Worm (Caenorhabditis elegans) whole organism, L1 larva: ENCODE measurements around the gene ttr-44.

Experiments used
- C34B4.2 ChIP-seq: sonication (generic microtip); optimal IDR thresholded peaks from 2 replicates; lab custom pipeline; 2017; ENCODE audit warnings: mild to moderate bottlenecking, missing genetic modification characterization, missing compliant biosample characterization
- aha-1 ChIP-seq: fragments of 150-350 bp; optimal IDR thresholded peaks from 2 replicates; lab custom pipeline; 2014; ENCODE audit warnings: missing biosample characterization, missing genetic modification characterization
- alr-1 ChIP-seq: fragments of 200-800 bp; sonication (Bioruptor generic); optimal IDR thresholded peaks from 2 replicates; lab custom pipeline; 2018; ENCODE audit warnings: borderline replicate concordance, mild to moderate bottlenecking, missing genetic modification characterization, missing compliant biosample characterization
- ama-1 ChIP-seq: fragments of 150-350 bp; optimal IDR thresholded peaks from 2 replicates; lab custom pipeline; 2014
- ceh-82 ChIP-seq, 3 experiments: fragments of 150-350 bp in 1 of 3; sonication (generic microtip) in 2 of 3; optimal IDR thresholded peaks; 2 replicates each; lab custom pipeline; 2014 to 2017; ENCODE audit warnings: missing biosample characterization in 3 of 3, missing genetic modification characterization in 3 of 3
- efl-3 ChIP-seq: fragments of 200-800 bp; sonication (Bioruptor generic); optimal IDR thresholded peaks from 2 replicates; lab custom pipeline; 2018; ENCODE audit warnings: mild to moderate bottlenecking, missing genetic modification characterization, missing compliant biosample characterization
- egl-13 ChIP-seq: sonication (generic microtip); optimal IDR thresholded peaks from 2 replicates; lab custom pipeline; 2016; ENCODE audit warnings: missing genotype, missing genetic modification reagents, missing genetic modification characterization, missing compliant biosample characterization
- elt-2 ChIP-seq: sonication (generic microtip); optimal IDR thresholded peaks from 2 replicates; lab custom pipeline; 2016; ENCODE audit warnings: missing genetic modification characterization, mild to moderate bottlenecking, inconsistent platforms, missing compliant biosample characterization, missing genetic modification reagents
- elt-3 ChIP-seq, 6 experiments: fragments of 150-350 bp in 1 of 6; sonication (generic microtip); optimal IDR thresholded peaks; 2 replicates each; lab custom pipeline; 2017 to 2018; ENCODE audit warnings: missing biosample characterization in 6 of 6, missing genetic modification characterization in 6 of 6, inconsistent platforms in 1 of 6
- fkh-10 ChIP-seq: sonication (generic microtip); optimal IDR thresholded peaks from 2 replicates; lab custom pipeline; 2017; ENCODE audit warnings: missing biosample characterization, missing genetic modification reagents, missing genetic modification characterization
- irx-1 ChIP-seq: sonication (generic microtip); optimal IDR thresholded peaks from 2 replicates; lab custom pipeline; 2016; ENCODE audit warnings: missing genetic modification characterization, missing compliant biosample characterization
- isw-1 ChIP-seq: fragments of 200-800 bp; sonication (Bioruptor generic); IDR thresholded peaks from 2 replicates; pipeline ENCODE4 v1.3.6; 2022; ENCODE audit warnings: missing genetic modification characterization, missing compliant biosample characterization
- lin-13 ChIP-seq: fragments of 150-350 bp; optimal IDR thresholded peaks from 2 replicates; lab custom pipeline; 2014; ENCODE audit warnings: missing biosample characterization, missing genetic modification reagents, missing genetic modification characterization
- lin-35 ChIP-seq, 2 experiments: fragments of 150-350 bp; optimal IDR thresholded peaks; 2 replicates each; lab custom pipeline; 2014; ENCODE audit warnings: missing biosample characterization in 2 of 2, missing genetic modification characterization in 2 of 2, missing genetic modification reagents in 2 of 2
- lin-39 ChIP-seq: fragments of 150-350 bp; optimal IDR thresholded peaks from 2 replicates; lab custom pipeline; 2014; ENCODE audit warnings: missing biosample characterization, missing genetic modification reagents, missing genetic modification characterization
- lsy-2 ChIP-seq, 2 experiments: fragments of 150-350 bp; optimal IDR thresholded peaks; 2 replicates each; lab custom pipeline; 2014; ENCODE audit warnings: missing biosample characterization in 2 of 2, missing genetic modification characterization in 2 of 2
- mab-9 ChIP-seq: fragments of 200-800 bp; sonication (Bioruptor generic); IDR thresholded peaks from 2 replicates; pipeline ENCODE4 v1.3.6; 2022; ENCODE audit warnings: missing genetic modification reagents, missing genetic modification characterization, missing compliant biosample characterization
- mep-1 ChIP-seq: fragments of 150-350 bp; optimal IDR thresholded peaks from 2 replicates; lab custom pipeline; 2014; ENCODE audit warnings: missing biosample characterization, missing genetic modification characterization
- nhr-12 ChIP-seq: sonication (generic microtip); optimal IDR thresholded peaks from 2 replicates; lab custom pipeline; 2017; ENCODE audit warnings: missing biosample characterization, missing genetic modification characterization
- nhr-19 ChIP-seq: fragments of 200-800 bp; sonication (Bioruptor generic); conservative IDR thresholded peaks from 2 replicates; pipeline ENCODE4 v1.3.6; 2022; ENCODE audit warnings: missing genetic modification characterization, missing compliant biosample characterization
- nhr-20 ChIP-seq: sonication (generic microtip); optimal IDR thresholded peaks from 2 replicates; lab custom pipeline; 2016; ENCODE audit warnings: mild to moderate bottlenecking, missing genetic modification characterization, missing compliant biosample characterization
- nhr-237 ChIP-seq: fragments of 150-350 bp; optimal IDR thresholded peaks from 2 replicates; lab custom pipeline; 2014; ENCODE audit warnings: missing biosample characterization, missing genetic modification characterization
- nhr-28 ChIP-seq: fragments of 150-350 bp; optimal IDR thresholded peaks from 2 replicates; lab custom pipeline; 2014; ENCODE audit warnings: missing biosample characterization, missing genetic modification characterization
- nhr-47 ChIP-seq: sonication (generic microtip); optimal IDR thresholded peaks from 2 replicates; lab custom pipeline; 2016; ENCODE audit warnings: mild to moderate bottlenecking, missing genetic modification characterization, moderate library complexity, missing compliant biosample characterization
- nhr-76 ChIP-seq: sonication (generic microtip); optimal IDR thresholded peaks from 2 replicates; lab custom pipeline; 2017; ENCODE audit warnings: missing biosample characterization, missing genetic modification characterization
- nhr-77 ChIP-seq: fragments of 150-350 bp; optimal IDR thresholded peaks from 2 replicates; lab custom pipeline; 2014; ENCODE audit warnings: missing biosample characterization, missing genetic modification characterization
- nhr-90 ChIP-seq: sonication (generic microtip); optimal IDR thresholded peaks from 2 replicates; lab custom pipeline; 2016; ENCODE audit warnings: mild to moderate bottlenecking, missing genetic modification characterization, missing compliant biosample characterization; ENCODE audit not compliant: poor library complexity
- pax-3 ChIP-seq: fragments of 200-800 bp; sonication (Bioruptor generic); optimal IDR thresholded peaks from 2 replicates; lab custom pipeline; 2018; ENCODE audit warnings: mild to moderate bottlenecking, missing genetic modification characterization, moderate library complexity, missing compliant biosample characterization
- pqm-1 ChIP-seq: sonication (generic microtip); optimal IDR thresholded peaks from 3 replicates; lab custom pipeline; 2017; ENCODE audit warnings: missing biosample characterization, missing genetic modification characterization
- rnt-1 ChIP-seq: sonication (generic microtip); optimal IDR thresholded peaks from 2 replicates; lab custom pipeline; 2016; ENCODE audit warnings: mild to moderate bottlenecking, missing genetic modification characterization, moderate library complexity, missing compliant biosample characterization
- skn-1 ChIP-seq: fragments of 150-350 bp; optimal IDR thresholded peaks from 2 replicates; lab custom pipeline; 2014; ENCODE audit warnings: missing biosample characterization, missing genetic modification characterization
- snpc-4 ChIP-seq: fragments of 150-350 bp; optimal IDR thresholded peaks from 2 replicates; lab custom pipeline; 2014; ENCODE audit warnings: missing biosample characterization, missing genetic modification characterization
- sptf-1 ChIP-seq: fragments of 150-350 bp; optimal IDR thresholded peaks from 2 replicates; lab custom pipeline; 2014; ENCODE audit warnings: missing biosample characterization, missing genetic modification characterization
- swsn-7 ChIP-seq: sonication (generic microtip); optimal IDR thresholded peaks from 2 replicates; lab custom pipeline; 2016; ENCODE audit warnings: missing genetic modification characterization, missing compliant biosample characterization
- tbx-2 ChIP-seq: sonication (generic microtip); optimal IDR thresholded peaks from 2 replicates; lab custom pipeline; 2016; ENCODE audit warnings: missing genetic modification characterization, missing compliant biosample characterization
- unc-130 ChIP-seq: fragments of 150-350 bp; optimal IDR thresholded peaks from 2 replicates; lab custom pipeline; 2017; ENCODE audit warnings: missing biosample characterization, missing genetic modification characterization, inconsistent platforms
- unc-30 ChIP-seq: sonication (generic microtip); optimal IDR thresholded peaks from 2 replicates; lab custom pipeline; 2017; ENCODE audit warnings: missing biosample characterization, missing genetic modification characterization
- vab-15 ChIP-seq: sonication (generic microtip); optimal IDR thresholded peaks from 2 replicates; lab custom pipeline; 2017; ENCODE audit warnings: missing genotype, mild to moderate bottlenecking, missing genetic modification characterization, missing compliant biosample characterization
- xbp-1 ChIP-seq: sonication (generic microtip); optimal IDR thresholded peaks from 2 replicates; lab custom pipeline; 2016; ENCODE audit warnings: missing genetic modification characterization, missing compliant biosample characterization
- zip-4 ChIP-seq: fragments of 200-800 bp; sonication (Bioruptor generic); optimal IDR thresholded peaks from 2 replicates; lab custom pipeline; 2018; ENCODE audit warnings: mild to moderate bottlenecking, missing genetic modification characterization, moderate library complexity, missing compliant biosample characterization
- ztf-11 ChIP-seq, 2 experiments: sonication (generic microtip); optimal IDR thresholded peaks; 2 replicates each; lab custom pipeline; 2016 to 2017; ENCODE audit warnings: missing genetic modification characterization in 2 of 2, missing biosample characterization in 1 of 2, missing compliant biosample characterization in 1 of 2
- ztf-4 ChIP-seq: fragments of 150-350 bp; optimal IDR thresholded peaks from 2 replicates; lab custom pipeline; 2014; ENCODE audit warnings: missing biosample characterization, missing genetic modification characterization

ttr-44 gene

DNA sequence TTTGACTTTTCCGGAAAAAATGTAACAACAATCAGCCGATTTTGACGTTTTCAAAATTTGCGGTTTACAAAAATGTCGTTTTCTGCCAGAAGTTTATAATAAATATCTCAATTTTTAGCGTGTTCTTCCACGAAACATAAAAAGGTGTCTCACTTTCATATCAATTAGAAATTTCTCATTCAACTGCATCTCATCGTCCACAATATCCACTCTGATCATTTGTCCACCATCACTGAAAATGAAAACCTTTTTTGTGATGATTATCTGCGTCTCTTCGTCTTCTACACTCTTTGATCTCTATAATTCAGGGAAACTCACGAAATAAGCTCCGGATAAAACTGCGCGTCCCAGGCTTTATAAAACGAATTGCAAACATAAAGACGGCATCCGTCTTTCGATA is 18.0 kb downstream of the ttr-44 start:
- TF ChIP-seq fkh-10 (GFP tag; lab: Kevin White, UChicago) (no peak), swsn-7 (tag; lab: Kevin White, UChicago) (no peak), snpc-4 (tag; lab: Kevin White, UChicago) (no peak), unc-130 (tag; lab: Kevin White, UChicago) (no peak), zip-4 (GFP tag; lab: Kevin White, UChicago) (no peak), tbx-2 (tag; lab: Kevin White, UChicago) (no peak), nhr-28 (no peak), pax-3 (tag; lab: Kevin White, UChicago) (no peak), C34B4.2 (tag; lab: Kevin White, UChicago) (no peak), nhr-77 (tag; lab: Kevin White, UChicago) (no peak), elt-2 (no peak), egl-13 (no peak), mep-1 (tag; lab: Kevin White, UChicago) (no peak), lin-35 (GFP tag; optimal IDR thresholded peaks at IDR 0.05; lab: Kevin White, UChicago) (no peak), alr-1 (tag; lab: Kevin White, UChicago) (no peak), isw-1 (GFP tag; lab: Robert Waterston, UW) (no peak)

DNA sequence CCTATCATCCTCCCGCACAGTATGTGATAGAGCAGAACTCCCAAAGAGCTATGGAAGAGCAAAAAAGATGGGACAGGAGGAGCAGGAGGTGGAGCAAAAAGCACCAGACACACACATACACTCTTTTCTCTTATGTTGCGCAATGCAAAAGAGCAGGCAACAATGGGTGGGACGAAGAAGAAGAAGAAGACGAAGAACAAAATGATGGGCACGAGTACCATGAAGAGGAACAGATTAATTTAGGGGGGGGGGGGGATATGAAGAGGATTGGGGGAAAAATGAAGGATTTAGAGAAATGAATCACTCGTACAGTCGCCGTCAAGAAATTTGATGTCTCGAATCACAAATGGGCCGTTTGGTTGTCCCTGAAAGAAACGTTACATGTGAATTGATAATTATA is 18.9 kb downstream of the ttr-44 start, which contains the start of gene avr-15:
TSS of gene avr-15 (minus strand) at position 101 of the 400 bp plus-strand sequence.
- TF ChIP-seq nhr-28 = no peak
- no peak for TF ChIP-seq unc-130 (tag; lab: Kevin White, UChicago)
- no peak for TF ChIP-seq nhr-20 (tag; lab: Kevin White, UChicago)
- no peak for TF ChIP-seq lin-13 (GFP tag; lab: Kevin White, UChicago)
- TF ChIP-seq ztf-4 (tag; lab: Kevin White, UChicago) = no peak
- TF ChIP-seq ceh-82 (tag; optimal IDR thresholded peaks at IDR 0.05; lab: Kevin White, UChicago) = no peak
- TF ChIP-seq elt-3 (tag; optimal IDR thresholded peaks at IDR 0.05; lab: Kevin White, UChicago) = no peak
- TF ChIP-seq vab-15 (tag; lab: Kevin White, UChicago) = no peak
- TF ChIP-seq ztf-11 (tag; optimal IDR thresholded peaks at IDR 0.05; lab: Kevin White, UChicago) = no peak
- no peak for TF ChIP-seq nhr-76 (tag; lab: Kevin White, UChicago)
- TF ChIP-seq mab-9 = no peak
- no peak for TF ChIP-seq nhr-237 (tag; lab: Kevin White, UChicago)
- no peak for TF ChIP-seq efl-3 (GFP tag; lab: Kevin White, UChicago)
- no peak for TF ChIP-seq ama-1 (lab: Kevin White, UChicago)
- TF ChIP-seq xbp-1 (tag; lab: Kevin White, UChicago) = no peak
- no peak for TF ChIP-seq lsy-2 (tag; optimal IDR thresholded peaks at IDR 0.05; lab: Kevin White, UChicago)
- no peak for TF ChIP-seq skn-1
- TF ChIP-seq lin-39 (tag; lab: Kevin White, UChicago) = no peak
- TF ChIP-seq irx-1 (tag; lab: Kevin White, UChicago) = no peak

ce11 chrV:13506321-13506720 is 24.2 kb downstream of the ttr-44 start, which contains the start of gene R11G10.4:
TSS of gene R11G10.4 (plus strand) at chrV:13506621.
- TF ChIP-seq unc-30 (no peak), rnt-1 (tag; lab: Kevin White, UChicago) (no peak), nhr-19 (no peak), egl-13 (no peak), pqm-1 (tag; lab: Kevin White, UChicago) (no peak), nhr-28 (no peak), snpc-4 (tag; lab: Kevin White, UChicago) (no peak), sptf-1 (tag; lab: Kevin White, UChicago) (no peak), aha-1 (tag; lab: Kevin White, UChicago) (no peak), nhr-12 (no peak), nhr-90 (tag; lab: Kevin White, UChicago) (no peak), alr-1 (tag; lab: Kevin White, UChicago) (no peak), nhr-47 (tag; lab: Kevin White, UChicago) (no peak)
